Worm (Caenorhabditis elegans): Measurements from ENCODE around the gene C13A10.2.

Gene C13A10.2

ce11 chrII:1320412-1320811 lies 37.4 kb downstream of the C13A10.2 start (continued):
- peak; percentile 64; the same call in 1 of the 2 replicates for TF ChIP-seq Y75B8A.6 (GFP tag; IDR thresholded peaks at IDR 0.05)
- TF ChIP-seq hif-1 (tag; optimal IDR thresholded peaks at IDR 0.05), result peak; percentile 64 to 93
- peak; percentile 97 for TF ChIP-seq nhr-77 (tag; optimal IDR thresholded peaks at IDR 0.05)
- peak; percentile 86 for TF ChIP-seq lin-15B (tag; optimal IDR thresholded peaks at IDR 0.05)
- TF ChIP-seq Y5F2A.4 (GFP tag; optimal IDR thresholded peaks at IDR 0.05), result peak; percentile 56
- peak; percentile 21 to 79 for TF ChIP-seq daf-16 (GFP tag; optimal IDR thresholded peaks at IDR 0.05)
- TF ChIP-seq daf-16 (tag; optimal IDR thresholded peaks at IDR 0.05), result peak; percentile 87
- no peak for TF ChIP-seq nhr-237 (tag; optimal IDR thresholded peaks at IDR 0.05)
- peak; percentile 88 for TF ChIP-seq hlh-30 (tag; optimal IDR thresholded peaks at IDR 0.05; ENCODE audit: insufficient read depth)
- peak; percentile 93 for TF ChIP-seq arid-1 (GFP tag; conservative IDR thresholded peaks at IDR 0.05)
- TF ChIP-seq dmd-9 (GFP tag; IDR thresholded peaks at IDR 0.05), result peak; percentile 83
- TF ChIP-seq vab-7 (GFP tag; IDR thresholded peaks at IDR 0.05), result peak; percentile 92
- TF ChIP-seq mxl-3 (GFP tag; optimal IDR thresholded peaks at IDR 0.05), result peak; percentile 86
- TF ChIP-seq nhr-102 (tag; optimal IDR thresholded peaks at IDR 0.05), result peak; percentile 94
- TF ChIP-seq dmd-8 (GFP tag; IDR thresholded peaks at IDR 0.05), result peak; percentile 50; the same call in 1 of the 2 replicates
- peak; percentile 96 for TF ChIP-seq zfp-3 (GFP tag; conservative IDR thresholded peaks at IDR 0.05)
- peak; percentile 99 for TF ChIP-seq aha-1 (tag)
- TF ChIP-seq D1046.2 (GFP tag; IDR thresholded peaks at IDR 0.05), result peak; percentile 90
- TF ChIP-seq spr-3 (GFP tag; optimal IDR thresholded peaks at IDR 0.05), result peak; percentile 96
- TF ChIP-seq zip-2 (tag; optimal IDR thresholded peaks at IDR 0.05), result peak; percentile 77
- peak; percentile 81 for TF ChIP-seq ceh-44 (GFP tag; IDR thresholded peaks at IDR 0.05)

ce11 chrII:1315245-1315644 lies 42.6 kb downstream of the C13A10.2 start:
- TF ChIP-seq lin-1 (GFP tag; IDR thresholded peaks at IDR 0.05) (0 out of 2 replicates have a peak, but pooled peaks have one; percentile 14), saeg-2 (GFP tag; IDR thresholded peaks at IDR 0.05) (no peak), F26F4.8 (GFP tag; conservative IDR thresholded peaks at IDR 0.05) (no peak), daf-12 (tag; optimal IDR thresholded peaks at IDR 0.05) (no peak), Y105C5A.15 (GFP tag; IDR thresholded peaks at IDR 0.05) (no peak), mdl-1 (tag; optimal IDR thresholded peaks at IDR 0.05) (peak in 1 of 2 experiments; percentile 54), lin-39 (tag; optimal IDR thresholded peaks at IDR 0.05) (no peak), dpl-1 (GFP tag; optimal IDR thresholded peaks at IDR 0.05) (no peak), arid-1 (GFP tag; conservative IDR thresholded peaks at IDR 0.05) (no peak), zip-11 (GFP tag; IDR thresholded peaks at IDR 0.05) (no peak), nhr-6 (tag; optimal IDR thresholded peaks at IDR 0.05) (no peak), Y48G9A.11 (GFP tag; IDR thresholded peaks at IDR 0.05) (no peak), php-3 (GFP tag; IDR thresholded peaks at IDR 0.05) (no peak), dve-1 (tag; optimal IDR thresholded peaks at IDR 0.05; ENCODE audit: insufficient read depth) (no peak), unc-130 (GFP tag; optimal IDR thresholded peaks at IDR 0.05) (no peak), fos-1 (tag; optimal IDR thresholded peaks at IDR 0.05) (no peak), lin-29 (GFP tag; IDR thresholded peaks at IDR 0.05) (no peak), fkh-10 (GFP tag; optimal IDR thresholded peaks at IDR 0.05) (no peak), dmd-6 (GFP tag; IDR thresholded peaks at IDR 0.05) (peak; percentile 77), lim-7 (GFP tag; IDR thresholded peaks at IDR 0.05) (no peak), ctbp-1 (GFP tag; IDR thresholded peaks at IDR 0.05) (no peak), duxl-1 (tag; optimal IDR thresholded peaks at IDR 0.05; ENCODE audit: poor library complexity) (no peak), mes-2 (tag; optimal IDR thresholded peaks at IDR 0.05; ENCODE audit: poor library complexity, severe bottlenecking) (no peak), nhr-28 (tag; optimal IDR thresholded peaks at IDR 0.05) (peak; percentile 84), nhr-11 (tag; optimal IDR thresholded peaks at IDR 0.05) (no peak), pqm-1 (tag; optimal IDR thresholded peaks at IDR 0.05) (peak; percentile 23), hlh-11 (tag; optimal IDR thresholded peaks at IDR 0.05) (peak; percentile 61), mxl-3 (GFP tag; optimal IDR thresholded peaks at IDR 0.05) (peak; percentile 87), lin-15B (tag; optimal IDR thresholded peaks at IDR 0.05) (no peak), lin-13 (GFP tag; optimal IDR thresholded peaks at IDR 0.05) (no peak), set-16 (GFP tag; IDR thresholded peaks at IDR 0.05) (no peak), tra-1 (GFP tag; IDR thresholded peaks at IDR 0.05) (peak; percentile 58; the same call in 1 of the 2 replicates), lin-38 (GFP tag; IDR thresholded peaks at IDR 0.05) (no peak)
